Worm (Caenorhabditis elegans): ENCODE measurements around the gene C18G1.8.

C18G1.8 gene

ce11 chrV:4766501-4766900, at the start of gene C18G1.8:
C18G1.8 (minus strand) TSS chrV:4766601.
- TF ChIP-seq attf-4 (tag; optimal IDR thresholded peaks at IDR 0.05) (no peak), ceh-32 (tag; optimal IDR thresholded peaks at IDR 0.05; ENCODE audit: poor library complexity) (no peak), nhr-111 (GFP tag; optimal IDR thresholded peaks at IDR 0.05) (no peak), ces-1 (GFP tag; optimal IDR thresholded peaks at IDR 0.05) (no peak), vab-7 (GFP tag; IDR thresholded peaks at IDR 0.05) (no peak)

ce11 chrV:4813825-4814224, 47.4 kb upstream of the C18G1.8 start:
- TF ChIP-seq dve-1 (tag; optimal IDR thresholded peaks at IDR 0.05; ENCODE audit: insufficient read depth) (no peak), egl-27 (tag; optimal IDR thresholded peaks at IDR 0.05) (no peak), spr-3 (GFP tag; optimal IDR thresholded peaks at IDR 0.05) (no peak), zag-1 (tag; optimal IDR thresholded peaks at IDR 0.05) (no peak), tra-1 (GFP tag; IDR thresholded peaks at IDR 0.05) (no peak), unc-39 (tag; optimal IDR thresholded peaks at IDR 0.05) (no peak), mdl-1 (tag; optimal IDR thresholded peaks at IDR 0.05) (no peak), ceh-82 (tag; optimal IDR thresholded peaks at IDR 0.05) (no peak), lim-7 (GFP tag; IDR thresholded peaks at IDR 0.05) (no peak), fkh-10 (GFP tag; optimal IDR thresholded peaks at IDR 0.05) (no peak), nhr-25 (tag; optimal IDR thresholded peaks at IDR 0.05; ENCODE audit: borderline replicate concordance, insufficient read depth) (no peak), pqm-1 (tag; optimal IDR thresholded peaks at IDR 0.05) (no peak), F37D6.2 (tag; optimal IDR thresholded peaks at IDR 0.05) (no peak), lin-29 (GFP tag; IDR thresholded peaks at IDR 0.05) (no peak), nhr-102 (tag; optimal IDR thresholded peaks at IDR 0.05) (no peak), dpl-1 (GFP tag; optimal IDR thresholded peaks at IDR 0.05) (no peak), dmd-9 (GFP tag; IDR thresholded peaks at IDR 0.05) (no peak)

ce11 chrV:4810653-4811052, 44.3 kb upstream of the C18G1.8 start:
- TF ChIP-seq lir-3 (tag; optimal IDR thresholded peaks at IDR 0.05) (no peak), hmg-1.1 (GFP tag; IDR thresholded peaks at IDR 0.05) (peak; percentile 37), nhr-102 (tag; optimal IDR thresholded peaks at IDR 0.05) (no peak), mep-1 (tag; optimal IDR thresholded peaks at IDR 0.05) (peak; percentile 43), rbr-2 (tag; optimal IDR thresholded peaks at IDR 0.05) (peak; percentile 54), set-16 (GFP tag; IDR thresholded peaks at IDR 0.05) (peak; percentile 73), aha-1 (tag) (peak; percentile 99), nhr-11 (tag; optimal IDR thresholded peaks at IDR 0.05) (peak; percentile 7), lin-38 (GFP tag; IDR thresholded peaks at IDR 0.05) (peak; percentile 60), mes-2 (tag; optimal IDR thresholded peaks at IDR 0.05; ENCODE audit: poor library complexity, severe bottlenecking) (peak; percentile 62), ztf-11 (tag; optimal IDR thresholded peaks at IDR 0.05) (no peak), unc-62 (GFP tag; optimal IDR thresholded peaks at IDR 0.05 in 1 of 2) (peak in 1 of 2 experiments; percentile 94), unc-62 (tag; optimal IDR thresholded peaks at IDR 0.05) (no peak), hif-1 (tag; optimal IDR thresholded peaks at IDR 0.05) (peak in 1 of 2 experiments; percentile 4), lsy-2 (tag; optimal IDR thresholded peaks at IDR 0.05) (peak in 1 of 2 experiments; percentile 20), hlh-11 (tag; optimal IDR thresholded peaks at IDR 0.05) (peak; percentile 66), hlh-30 (tag; optimal IDR thresholded peaks at IDR 0.05; ENCODE audit: insufficient read depth) (peak; percentile 39), ctbp-1 (GFP tag; IDR thresholded peaks at IDR 0.05) (0 out of 2 replicates have a peak, but pooled peaks have one; percentile 17), lin-1 (GFP tag; IDR thresholded peaks at IDR 0.05) (no peak), dpl-1 (GFP tag; optimal IDR thresholded peaks at IDR 0.05) (peak; percentile 31)

Measured in whole organism, L4 larva.